Fruit fly (Drosophila melanogaster): ENCODE results near the gene CG4911.

The CG4911 gene

DNA sequence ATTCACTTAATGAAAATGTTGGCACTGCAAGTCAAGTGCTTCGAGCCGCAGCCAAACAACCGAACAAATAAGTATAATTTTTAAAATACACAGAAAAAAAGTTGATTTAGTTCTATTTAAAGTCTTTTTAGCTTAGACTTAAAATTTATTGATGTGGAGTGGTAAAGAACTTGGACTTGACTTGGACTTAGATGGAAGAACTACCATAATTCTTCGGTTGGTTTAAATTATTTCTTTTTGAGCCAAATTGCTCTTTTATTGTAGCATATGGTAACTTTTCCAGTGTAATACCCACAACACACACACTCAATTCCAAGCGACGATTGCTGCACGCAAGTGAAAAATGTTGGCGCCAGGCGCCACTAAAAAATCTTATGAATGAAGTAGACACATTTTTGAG is 44.5 kb downstream of the CG4911 start (continued):
- TF ChIP-seq CG13123 (GFP tag; optimal IDR thresholded peaks at IDR 0.05): no peak
- no peak for TF ChIP-seq bowl (GFP tag; IDR thresholded peaks at IDR 0.05)
- TF ChIP-seq CG17328 (GFP tag; IDR thresholded peaks at IDR 0.05): peak; percentile 57; the same call in 1 of the 2 replicates
- no peak for TF ChIP-seq CG14050 (GFP tag; IDR thresholded peaks at IDR 0.05)
- no peak for TF ChIP-seq CG11247 (GFP tag; IDR thresholded peaks at IDR 0.05)
- peak; percentile 51 for TF ChIP-seq bab2 (GFP tag; optimal IDR thresholded peaks at IDR 0.05)
- TF ChIP-seq Hey (tag; optimal IDR thresholded peaks at IDR 0.05): no peak
- peak; percentile 56 for TF ChIP-seq Atf3 (GFP tag; optimal IDR thresholded peaks at IDR 0.05)
- TF ChIP-seq odd (GFP tag; optimal IDR thresholded peaks at IDR 0.05): no peak
- TF ChIP-seq tio (GFP tag; optimal IDR thresholded peaks at IDR 0.05): no peak
- TF ChIP-seq fd64A (GFP tag; optimal IDR thresholded peaks at IDR 0.05): no peak
- TF ChIP-seq Taf1 (GFP tag; IDR thresholded peaks at IDR 0.05): no peak
- no peak for TF ChIP-seq Hmx (GFP tag; optimal IDR thresholded peaks at IDR 0.05)
- TF ChIP-seq CG33557 (GFP tag; optimal IDR thresholded peaks at IDR 0.05): peak; percentile 55
- peak; percentile 10 for TF ChIP-seq ewg (GFP tag; optimal IDR thresholded peaks at IDR 0.05)
- peak; percentile 41 for TF ChIP-seq CG2678 (tag; optimal IDR thresholded peaks at IDR 0.05)
- TF ChIP-seq Sox100B (GFP tag; optimal IDR thresholded peaks at IDR 0.05): peak; percentile 30
- TF ChIP-seq kay (GFP tag; optimal IDR thresholded peaks at IDR 0.05): no peak
- no peak for TF ChIP-seq CG34422 (GFP tag; IDR thresholded peaks at IDR 0.05)
- TF ChIP-seq CG10431 (GFP tag; optimal IDR thresholded peaks at IDR 0.05): no peak
- TF ChIP-seq gcm (GFP tag; optimal IDR thresholded peaks at IDR 0.05): no peak
- no peak for TF ChIP-seq nerfin-1 (tag; optimal IDR thresholded peaks at IDR 0.05)
- TF ChIP-seq CG14710 (tag; optimal IDR thresholded peaks at IDR 0.05): peak; percentile 58
- TF ChIP-seq Opbp (GFP tag; IDR thresholded peaks at IDR 0.05; ENCODE audit: partially characterized antibody): no peak
- TF ChIP-seq CG3407 (GFP tag; optimal IDR thresholded peaks at IDR 0.05): peak; percentile 10
- TF ChIP-seq gsb-n (tag; optimal IDR thresholded peaks at IDR 0.05): peak; percentile 38
- no peak for TF ChIP-seq CG42726 (GFP tag; IDR thresholded peaks at IDR 0.05; ENCODE audit: partially characterized antibody)
- TF ChIP-seq disco-r (GFP tag; optimal IDR thresholded peaks at IDR 0.05): no peak
- no peak for TF ChIP-seq B-H1 (GFP tag; IDR thresholded peaks at IDR 0.05)
- no peak for TF ChIP-seq en (GFP tag; optimal IDR thresholded peaks at IDR 0.05)
- TF ChIP-seq mld (GFP tag; IDR thresholded peaks at IDR 0.05; ENCODE audit: partially characterized antibody): no peak
- TF ChIP-seq BEAF-32 (GFP tag; optimal IDR thresholded peaks at IDR 0.05): no peak
- no peak for TF ChIP-seq CG15073 (GFP tag; optimal IDR thresholded peaks at IDR 0.05)
- TF ChIP-seq Dbx (GFP tag; IDR thresholded peaks at IDR 0.05): no peak
- TF ChIP-seq CG8281 (tag; optimal IDR thresholded peaks at IDR 0.05): no peak
- TF ChIP-seq Sox102F (GFP tag; optimal IDR thresholded peaks at IDR 0.05): peak; percentile 62
- TF ChIP-seq btn (GFP tag; optimal IDR thresholded peaks at IDR 0.05): no peak
- no peak for TF ChIP-seq mam (GFP tag; optimal IDR thresholded peaks at IDR 0.05)
- TF ChIP-seq CG10654 (GFP tag; optimal IDR thresholded peaks at IDR 0.05): no peak
- peak; percentile 30 for TF ChIP-seq CG15269 (tag; optimal IDR thresholded peaks at IDR 0.05)
- no peak for TF ChIP-seq Rfx (GFP tag; IDR thresholded peaks at IDR 0.05)
- peak; percentile 6 for TF ChIP-seq NC2α (GFP tag; optimal IDR thresholded peaks at IDR 0.05)
- TF ChIP-seq CG17802 (tag; optimal IDR thresholded peaks at IDR 0.05): no peak
- TF ChIP-seq yki (optimal IDR thresholded peaks at IDR 0.05): no peak
- no peak for TF ChIP-seq gce (GFP tag; IDR thresholded peaks at IDR 0.05)
- no peak for TF ChIP-seq pzg (GFP tag; optimal IDR thresholded peaks at IDR 0.05)
- peak; percentile 0 for TF ChIP-seq ac (GFP tag; optimal IDR thresholded peaks at IDR 0.05)
- TF ChIP-seq D19A (tag; optimal IDR thresholded peaks at IDR 0.05): peak; percentile 49
- no peak for TF ChIP-seq her (GFP tag; optimal IDR thresholded peaks at IDR 0.05)
- no peak for TF ChIP-seq onecut (GFP tag; IDR thresholded peaks at IDR 0.05)
- TF ChIP-seq CG1602 (GFP tag; optimal IDR thresholded peaks at IDR 0.05): peak; percentile 47
- no peak for TF ChIP-seq Meics (GFP tag; optimal IDR thresholded peaks at IDR 0.05)
